Worm (Caenorhabditis elegans) whole organism, L2 larva: ENCODE results near the gene nit-1.

Experiments used
- C34F6.9 ChIP-seq: fragments of 150-350 bp; optimal IDR thresholded peaks from 2 replicates; lab custom pipeline; 2014; ENCODE audit warnings: missing biosample characterization, missing genetic modification characterization
- F13H6.1 ChIP-seq: sonication (generic microtip); optimal IDR thresholded peaks from 2 replicates; lab custom pipeline; 2016; ENCODE audit warnings: missing genetic modification characterization, missing compliant biosample characterization
- Y55F3AM.14 ChIP-seq: fragments of 200-800 bp; sonication (Bioruptor generic); optimal IDR thresholded peaks from 2 replicates; lab custom pipeline; 2018; ENCODE audit warnings: mild to moderate bottlenecking, missing genetic modification characterization, missing compliant biosample characterization
- ZK546.5 ChIP-seq: sonication (generic microtip); optimal IDR thresholded peaks from 2 replicates; lab custom pipeline; 2017; ENCODE audit warnings: missing biosample characterization, missing genetic modification characterization
- alr-1 ChIP-seq: fragments of 150-350 bp; optimal IDR thresholded peaks from 2 replicates; lab custom pipeline; 2014; ENCODE audit warnings: missing biosample characterization, missing genetic modification characterization
- aly-2 ChIP-seq: fragments of 150-350 bp; optimal IDR thresholded peaks from 2 replicates; lab custom pipeline; 2014; ENCODE audit warnings: missing biosample characterization, missing genetic modification characterization
- ceh-16 ChIP-seq: fragments of 150-350 bp; optimal IDR thresholded peaks from 2 replicates; lab custom pipeline; 2014; ENCODE audit warnings: missing biosample characterization, missing genetic modification characterization
- ceh-82 ChIP-seq: fragments of 150-350 bp; optimal IDR thresholded peaks from 2 replicates; lab custom pipeline; 2014; ENCODE audit warnings: missing biosample characterization, missing genetic modification characterization
- crh-2 ChIP-seq: sonication (generic microtip); optimal IDR thresholded peaks from 2 replicates; lab custom pipeline; 2017; ENCODE audit warnings: missing biosample characterization, missing genetic modification characterization
- elt-1 ChIP-seq: fragments of 150-350 bp; optimal IDR thresholded peaks from 2 replicates; lab custom pipeline; 2014; ENCODE audit warnings: missing biosample characterization, missing genetic modification characterization
- fos-1 ChIP-seq: fragments of 150-350 bp; optimal IDR thresholded peaks from 2 replicates; lab custom pipeline; 2014; ENCODE audit warnings: missing biosample characterization, missing genetic modification characterization
- gmeb-1 ChIP-seq: fragments of 150-350 bp; optimal IDR thresholded peaks from 2 replicates; lab custom pipeline; 2014; ENCODE audit warnings: missing biosample characterization, missing genetic modification characterization
- lin-11 ChIP-seq: fragments of 150-350 bp; sonication (generic microtip); optimal IDR thresholded peaks from 2 replicates; lab custom pipeline; 2014; ENCODE audit warnings: missing biosample characterization, missing genetic modification characterization, inconsistent platforms, mixed read lengths
- lin-13 ChIP-seq: fragments of 150-350 bp; optimal IDR thresholded peaks from 2 replicates; lab custom pipeline; 2014; ENCODE audit warnings: missing biosample characterization, missing genetic modification reagents, missing genetic modification characterization
- lin-39 ChIP-seq: fragments of 150-350 bp; optimal IDR thresholded peaks from 2 replicates; lab custom pipeline; 2014; ENCODE audit warnings: missing biosample characterization, missing genetic modification reagents, missing genetic modification characterization
- lsy-2 ChIP-seq, 2 experiments: fragments of 150-350 bp in 1 of 2; sonication (generic microtip) in 1 of 2; optimal IDR thresholded peaks; 2 replicates each; lab custom pipeline; 2014 to 2017; ENCODE audit warnings: missing biosample characterization in 2 of 2, missing genetic modification characterization in 2 of 2
- mdl-1 ChIP-seq, 2 experiments: fragments of 150-350 bp in 1 of 2; sonication (generic microtip) in 1 of 2; optimal IDR thresholded peaks; 2 replicates each; lab custom pipeline; 2017; ENCODE audit warnings: missing biosample characterization in 2 of 2, missing genetic modification characterization in 2 of 2
- nhr-10 ChIP-seq: sonication (generic microtip); optimal IDR thresholded peaks from 2 replicates; lab custom pipeline; 2017; ENCODE audit warnings: missing biosample characterization, missing genetic modification characterization
- nhr-11 ChIP-seq: fragments of 150-350 bp; optimal IDR thresholded peaks from 2 replicates; lab custom pipeline; 2014; ENCODE audit warnings: missing biosample characterization, missing genetic modification characterization
- nhr-129 ChIP-seq: fragments of 150-350 bp; optimal IDR thresholded peaks from 2 replicates; lab custom pipeline; 2014; ENCODE audit warnings: missing biosample characterization, missing genetic modification characterization
- nhr-21 ChIP-seq: fragments of 150-350 bp; optimal IDR thresholded peaks from 2 replicates; lab custom pipeline; 2014; ENCODE audit warnings: missing biosample characterization, missing genetic modification characterization
- nhr-23 ChIP-seq: fragments of 150-350 bp; optimal IDR thresholded peaks from 2 replicates; lab custom pipeline; 2014; ENCODE audit warnings: missing biosample characterization, missing genetic modification reagents, missing genetic modification characterization
- nhr-237 ChIP-seq: fragments of 150-350 bp; optimal IDR thresholded peaks from 2 replicates; lab custom pipeline; 2014; ENCODE audit warnings: missing biosample characterization, missing genetic modification characterization
- nhr-77 ChIP-seq: fragments of 150-350 bp; optimal IDR thresholded peaks from 2 replicates; lab custom pipeline; 2014; ENCODE audit warnings: missing biosample characterization, missing genetic modification characterization
- peb-1 ChIP-seq: fragments of 150-350 bp; optimal IDR thresholded peaks from 2 replicates; lab custom pipeline; 2014; ENCODE audit warnings: missing biosample characterization, missing genetic modification characterization
- sem-4 ChIP-seq: fragments of 150-350 bp; optimal IDR thresholded peaks from 2 replicates; lab custom pipeline; 2014; ENCODE audit warnings: missing biosample characterization, missing genetic modification reagents, missing genetic modification characterization
- skn-1 ChIP-seq: sonication (generic microtip); optimal IDR thresholded peaks from 2 replicates; lab custom pipeline; 2017; ENCODE audit warnings: missing biosample characterization, missing genetic modification characterization
- sma-3 ChIP-seq: sonication (generic microtip); optimal IDR thresholded peaks from 2 replicates; lab custom pipeline; 2016; ENCODE audit warnings: missing genetic modification reagents, missing genetic modification characterization, missing compliant biosample characterization
- sma-9 ChIP-seq, 2 experiments: fragments of 150-350 bp in 1 of 2; sonication (generic microtip) in 1 of 2; optimal IDR thresholded peaks; 2 replicates each; lab custom pipeline; 2014 to 2016; ENCODE audit warnings: missing genetic modification characterization in 2 of 2, mild to moderate bottlenecking in 1 of 2, missing biosample characterization in 1 of 2, missing compliant biosample characterization in 1 of 2, missing genetic modification reagents in 1 of 2, moderate library complexity in 1 of 2
- unc-55 ChIP-seq: fragments of 150-350 bp; sonication (generic microtip); optimal IDR thresholded peaks from 3 replicates; lab custom pipeline; 2014; ENCODE audit warnings: missing biosample characterization, missing genetic modification reagents, missing genetic modification characterization
- unc-62 ChIP-seq: fragments of 150-350 bp; optimal IDR thresholded peaks from 2 replicates; lab custom pipeline; 2014; ENCODE audit warnings: missing biosample characterization, missing genetic modification reagents, missing genetic modification characterization
- zag-1 ChIP-seq: fragments of 150-350 bp; optimal IDR thresholded peaks from 2 replicates; lab custom pipeline; 2014; ENCODE audit warnings: missing biosample characterization, missing genetic modification characterization
- ztf-1 ChIP-seq: fragments of 200-800 bp; sonication (Bioruptor generic); conservative IDR thresholded peaks from 2 replicates; pipeline ENCODE4 v1.3.6; 2022; ENCODE audit warnings: missing genetic modification characterization, missing compliant biosample characterization
- ztf-11 ChIP-seq: sonication (generic microtip); optimal IDR thresholded peaks from 2 replicates; lab custom pipeline; 2017; ENCODE audit warnings: missing biosample characterization, missing genetic modification characterization
- ztf-4 ChIP-seq: fragments of 150-350 bp; optimal IDR thresholded peaks from 2 replicates; lab custom pipeline; 2014; ENCODE audit warnings: missing biosample characterization, missing genetic modification characterization

The nit-1 gene

ce11 chrIII:3906481-3906880, 15.5 kb upstream of the nit-1 start:
- TF ChIP-seq mdl-1 (tag; optimal IDR thresholded peaks at IDR 0.05; lab: Kevin White, UChicago) (no peak), sma-3 (no peak), unc-55 (GFP tag; lab: Kevin White, UChicago) (no peak)

- TF ChIP-seq fos-1 (tag; lab: Kevin White, UChicago), result no peak
- no peak for TF ChIP-seq nhr-237 (tag; lab: Kevin White, UChicago)
- TF ChIP-seq ceh-16 (tag; lab: Kevin White, UChicago), result no peak
- no peak for TF ChIP-seq nhr-21
- TF ChIP-seq nhr-10, result no peak
- TF ChIP-seq lin-39, result no peak
- TF ChIP-seq nhr-77 (tag; lab: Kevin White, UChicago), result no peak
- no peak for TF ChIP-seq peb-1 (tag; lab: Kevin White, UChicago)
Observed at ce11 chrIII:3907587-3907986, 14.4 kb upstream of the nit-1 start, which contains the start of gene mmcm-1. TSS of gene mmcm-1 (minus strand) at chrIII:3907687.

- TF ChIP-seq lsy-2 (tag; optimal IDR thresholded peaks at IDR 0.05; lab: Kevin White, UChicago) (peak in 1 of 2 experiments; percentile 44), unc-55 (GFP tag; lab: Kevin White, UChicago) (peak; percentile 48), crh-2 (tag; lab: Kevin White, UChicago) (no peak), lin-11 (tag; lab: Kevin White, UChicago) (no peak), elt-1 (no peak), unc-62 (GFP tag; lab: Kevin White, UChicago) (no peak), lin-39 (no peak), aly-2 (no peak), ceh-82 (no peak), peb-1 (tag; lab: Kevin White, UChicago) (no peak), fos-1 (tag; lab: Kevin White, UChicago) (no peak), ztf-4 (tag; lab: Kevin White, UChicago) (peak; percentile 18), C34F6.9 (tag; lab: Kevin White, UChicago) (peak; percentile 66), zag-1 (no peak), alr-1 (no peak), Y55F3AM.14 (GFP tag; lab: Kevin White, UChicago) (no peak), nhr-11 (tag; lab: Kevin White, UChicago) (no peak), ztf-11 (tag; lab: Kevin White, UChicago) (no peak), sma-9 (GFP tag; optimal IDR thresholded peaks at IDR 0.05; lab: Kevin White, UChicago) (peak; percentile 5), sma-9 (tag; optimal IDR thresholded peaks at IDR 0.05; lab: Kevin White, UChicago) (no peak), sem-4 (tag; lab: Kevin White, UChicago) (no peak), gmeb-1 (no peak), nhr-129 (tag; lab: Kevin White, UChicago) (peak; percentile 44), skn-1 (tag; lab: Kevin White, UChicago) (no peak), ceh-16 (tag; lab: Kevin White, UChicago) (no peak), nhr-10 (no peak), lin-13 (GFP tag; lab: Kevin White, UChicago) (no peak), nhr-237 (tag; lab: Kevin White, UChicago) (no peak), sma-3 (no peak)
Observed at ce11 chrIII:3908205-3908604, 13.8 kb upstream of the nit-1 start.

- TF ChIP-seq lin-13 (GFP tag; lab: Kevin White, UChicago) (no peak), ZK546.5 (tag; lab: Kevin White, UChicago) (no peak), nhr-129 (tag; lab: Kevin White, UChicago) (no peak), nhr-23 (tag; lab: Kevin White, UChicago) (no peak), sem-4 (tag; lab: Kevin White, UChicago) (no peak), sma-3 (no peak), sma-9 (GFP tag; optimal IDR thresholded peaks at IDR 0.05; lab: Kevin White, UChicago) (no peak), sma-9 (tag; optimal IDR thresholded peaks at IDR 0.05; lab: Kevin White, UChicago) (no peak)
- TF ChIP-seq, all 48 proteins: peak for 0
Observed at ce11 chrIII:3914049-3914448, 8.0 kb upstream of the nit-1 start, which contains the start of gene pat-3. TSS of gene pat-3 (minus strand) at chrIII:3914149.

- TF ChIP-seq sma-9 (GFP tag; optimal IDR thresholded peaks at IDR 0.05; lab: Kevin White, UChicago), result peak; percentile 19
- no peak for TF ChIP-seq sma-9 (tag; optimal IDR thresholded peaks at IDR 0.05; lab: Kevin White, UChicago)
- peak in 1 of 2 experiments; percentile 4 for TF ChIP-seq lsy-2 (tag; optimal IDR thresholded peaks at IDR 0.05; lab: Kevin White, UChicago)
- TF ChIP-seq ztf-1 (GFP tag; lab: Robert Waterston, UW), result no peak
- TF ChIP-seq F13H6.1 (tag; lab: Kevin White, UChicago), result peak; percentile 29
- TF ChIP-seq unc-55 (GFP tag; lab: Kevin White, UChicago), result peak; percentile 5
- peak; percentile 33 for TF ChIP-seq C34F6.9 (tag; lab: Kevin White, UChicago)
- TF ChIP-seq ceh-82, result no peak
- peak; percentile 63 for TF ChIP-seq nhr-129 (tag; lab: Kevin White, UChicago)
Observed at ce11 chrIII:3914836-3915235, 7.2 kb upstream of the nit-1 start.
